Fruit fly (Drosophila melanogaster) whole organism, prepupa: Measurements from ENCODE around the gene Tsf2.
A peak's percentile ranks its signal among the peaks of the same experiment; 100 is the strongest.

ENCODE experiments used
- Blimp-1 ChIP-seq: fragments of 200-800 bp; sonication (Bioruptor generic); optimal IDR thresholded peaks from 3 replicates; lab custom pipeline; 2017; ENCODE audit warnings: missing biosample characterization, missing genetic modification characterization, mild to moderate bottlenecking, moderate library complexity, missing genetic modification reagents
- CG10631 ChIP-seq: fragments of 200-800 bp; sonication (Bioruptor generic); optimal IDR thresholded peaks from 2 replicates; lab custom pipeline; 2016; ENCODE audit warnings: missing biosample characterization, missing genetic modification characterization
- CG11294 ChIP-seq: fragments of 200-800 bp; sonication (Bioruptor generic); IDR thresholded peaks from 2 replicates; pipeline ENCODE4 v1.3.6; 2022; ENCODE audit warnings: missing biosample characterization, missing genetic modification characterization
- CG11762 ChIP-seq: fragments of 200-800 bp; sonication (Bioruptor generic); optimal IDR thresholded peaks from 3 replicates; lab custom pipeline; 2016; ENCODE audit warnings: missing biosample characterization, missing genetic modification characterization; ENCODE audit not compliant: insufficient read depth
- CG11902 ChIP-seq: fragments of 200-800 bp; sonication (Bioruptor generic); optimal IDR thresholded peaks from 3 replicates; lab custom pipeline; 2016; ENCODE audit warnings: missing biosample characterization, missing genetic modification characterization
- CG15336 ChIP-seq: fragments of 200-800 bp; sonication (Bioruptor generic); IDR thresholded peaks from 2 replicates; pipeline ENCODE4 v1.3.6; 2022; ENCODE audit warnings: missing biosample characterization, missing genetic modification characterization
- CG1621 ChIP-seq: fragments of 200-800 bp; sonication (Bioruptor generic); optimal IDR thresholded peaks from 3 replicates; lab custom pipeline; 2018; ENCODE audit warnings: missing biosample characterization, mild to moderate bottlenecking, missing genetic modification characterization
- CG16779 ChIP-seq: fragments of 200-800 bp; sonication (Bioruptor generic); optimal IDR thresholded peaks from 3 replicates; lab custom pipeline; 2017; ENCODE audit warnings: missing biosample characterization, mild to moderate bottlenecking, missing genetic modification characterization
- CG31627 ChIP-seq: fragments of 200-800 bp; sonication (Bioruptor generic); optimal IDR thresholded peaks from 3 replicates; lab custom pipeline; 2016; ENCODE audit warnings: missing biosample characterization, missing genetic modification characterization
- CG32006 ChIP-seq: fragments of 200-800 bp; sonication (Bioruptor generic); optimal IDR thresholded peaks from 3 replicates; lab custom pipeline; 2017; ENCODE audit warnings: missing biosample characterization, mild to moderate bottlenecking, missing genetic modification characterization
- CG34406 ChIP-seq: fragments of 200-800 bp; sonication (Bioruptor generic); optimal IDR thresholded peaks from 3 replicates; lab custom pipeline; 2016; ENCODE audit warnings: missing biosample characterization, missing genetic modification characterization
- CG3919 ChIP-seq: fragments of 200-800 bp; sonication (Bioruptor generic); optimal IDR thresholded peaks from 3 replicates; lab custom pipeline; 2016; ENCODE audit warnings: missing biosample characterization, missing genetic modification characterization
- CG4318 ChIP-seq: fragments of 200-800 bp; sonication (Bioruptor generic); optimal IDR thresholded peaks from 3 replicates; lab custom pipeline; 2017; ENCODE audit warnings: missing biosample characterization, mild to moderate bottlenecking, missing genetic modification characterization
- CG6163 ChIP-seq: fragments of 200-800 bp; sonication (Bioruptor generic); IDR thresholded peaks from 3 replicates; pipeline ENCODE4 v1.3.6; 2022; ENCODE audit warnings: missing biosample characterization, missing genetic modification characterization
- CG6276 ChIP-seq: fragments of 200-800 bp; sonication (Bioruptor generic); optimal IDR thresholded peaks from 2 replicates; lab custom pipeline; 2017; ENCODE audit warnings: missing biosample characterization, mild to moderate bottlenecking, missing genetic modification characterization
- CG6808 ChIP-seq: fragments of 200-800 bp; sonication (Bioruptor generic); optimal IDR thresholded peaks from 3 replicates; lab custom pipeline; 2017; ENCODE audit warnings: missing biosample characterization, missing genetic modification characterization, mild to moderate bottlenecking, moderate library complexity, missing genetic modification reagents
- CG6854 ChIP-seq: fragments of 200-800 bp; sonication (Bioruptor generic); optimal IDR thresholded peaks from 2 replicates; lab custom pipeline; 2017; ENCODE audit warnings: missing biosample characterization, mild to moderate bottlenecking, missing genetic modification characterization
- CG7368 ChIP-seq: fragments of 200-800 bp; sonication (Bioruptor generic); optimal IDR thresholded peaks from 3 replicates; lab custom pipeline; 2016; ENCODE audit warnings: missing biosample characterization, missing genetic modification characterization
- CG8119 ChIP-seq: fragments of 200-800 bp; sonication (Bioruptor generic); IDR thresholded peaks from 3 replicates; pipeline ENCODE4 v1.3.6; 2022; ENCODE audit warnings: missing biosample characterization, missing genetic modification characterization
- CG8632 ChIP-seq: fragments of 200-800 bp; sonication (Bioruptor generic); optimal IDR thresholded peaks from 3 replicates; lab custom pipeline; 2016; ENCODE audit warnings: missing biosample characterization, missing genetic modification characterization
- CG9139 ChIP-seq: fragments of 200-800 bp; sonication (Bioruptor generic); optimal IDR thresholded peaks from 3 replicates; lab custom pipeline; 2017; ENCODE audit warnings: missing biosample characterization, mild to moderate bottlenecking, missing genetic modification characterization
- Eip75B ChIP-seq: fragments of 200-800 bp; sonication (Bioruptor generic); optimal IDR thresholded peaks from 3 replicates; lab custom pipeline; 2016; ENCODE audit warnings: missing biosample characterization, missing genetic modification characterization
- Eip78C ChIP-seq: fragments of 200-800 bp; sonication (Bioruptor generic); peaks from one replicate; lab custom pipeline; 2016; ENCODE audit warnings: missing biosample characterization, missing genetic modification characterization
- Eip93F ChIP-seq: fragments of 200-800 bp; sonication (Bioruptor generic); optimal IDR thresholded peaks from 2 replicates; lab custom pipeline; 2016; ENCODE audit warnings: missing biosample characterization, mild to moderate bottlenecking, missing genetic modification characterization
- Ets96B ChIP-seq: fragments of 200-800 bp; optimal IDR thresholded peaks from 2 replicates; lab custom pipeline; 2019; ENCODE audit warnings: missing biosample characterization, mild to moderate bottlenecking, missing genetic modification characterization, moderate library complexity
- Gug ChIP-seq: fragments of 200-800 bp; sonication (Bioruptor generic); IDR thresholded peaks from 2 replicates; pipeline ENCODE4 v1.3.6; 2022; ENCODE audit warnings: missing biosample characterization, missing genetic modification characterization
- Hr38 ChIP-seq: sonication (Bioruptor generic); optimal IDR thresholded peaks from 2 replicates; lab custom pipeline; 2016; ENCODE audit warnings: missing biosample characterization, missing genetic modification characterization
- Met ChIP-seq: fragments of 200-800 bp; sonication (Bioruptor generic); optimal IDR thresholded peaks from 3 replicates; lab custom pipeline; 2016; ENCODE audit warnings: missing biosample characterization, missing genetic modification characterization
- Smox ChIP-seq: fragments of 200-800 bp; sonication (Bioruptor generic); optimal IDR thresholded peaks from 3 replicates; lab custom pipeline; 2016; ENCODE audit warnings: missing biosample characterization, missing genetic modification characterization
- Sox102F ChIP-seq: fragments of 200-800 bp; sonication (Bioruptor generic); optimal IDR thresholded peaks from 2 replicates; lab custom pipeline; 2016; ENCODE audit warnings: missing biosample characterization, mild to moderate bottlenecking, missing genetic modification characterization
- Sox14 ChIP-seq: fragments of 200-800 bp; sonication (Bioruptor generic); optimal IDR thresholded peaks from 3 replicates; lab custom pipeline; 2016; ENCODE audit warnings: missing biosample characterization, missing genetic modification characterization
- Sox15 ChIP-seq: fragments of 200-800 bp; sonication (Bioruptor generic); optimal IDR thresholded peaks from 3 replicates; lab custom pipeline; 2016; ENCODE audit warnings: missing biosample characterization, missing genetic modification characterization
- acj6 ChIP-seq: fragments of 200-800 bp; sonication (Bioruptor generic); optimal IDR thresholded peaks from 3 replicates; lab custom pipeline; 2016; ENCODE audit warnings: missing biosample characterization, missing genetic modification characterization
- cyc ChIP-seq: fragments of 200-800 bp; sonication (Bioruptor generic); optimal IDR thresholded peaks from 3 replicates; lab custom pipeline; 2016; ENCODE audit warnings: missing biosample characterization, missing genetic modification characterization
- dac ChIP-seq: fragments of 200-800 bp; sonication (Bioruptor generic); optimal IDR thresholded peaks from 2 replicates; lab custom pipeline; 2017; ENCODE audit warnings: missing biosample characterization, mild to moderate bottlenecking, missing genetic modification characterization
- dsx ChIP-seq: fragments of 200-800 bp; optimal IDR thresholded peaks from 3 replicates; lab custom pipeline; 2019; ENCODE audit warnings: missing biosample characterization, mild to moderate bottlenecking, missing genetic modification characterization, moderate library complexity; ENCODE audit not compliant: poor library complexity, severe bottlenecking
- esn ChIP-seq: fragments of 200-800 bp; sonication (Bioruptor generic); optimal IDR thresholded peaks from 2 replicates; lab custom pipeline; 2016; ENCODE audit warnings: missing biosample characterization, mild to moderate bottlenecking, missing genetic modification characterization, moderate library complexity
- fd59A ChIP-seq: fragments of 200-800 bp; sonication (Bioruptor generic); optimal IDR thresholded peaks from 2 replicates; lab custom pipeline; 2017; ENCODE audit warnings: missing biosample characterization, mild to moderate bottlenecking, missing genetic modification characterization, missing genetic modification reagents
- fd85E ChIP-seq: fragments of 200-800 bp; sonication (Bioruptor generic); optimal IDR thresholded peaks from 3 replicates; lab custom pipeline; 2016; ENCODE audit warnings: missing biosample characterization, missing genetic modification characterization
- fkh ChIP-seq: fragments of 200-800 bp; sonication (Bioruptor generic); optimal IDR thresholded peaks from 3 replicates; lab custom pipeline; 2017; ENCODE audit warnings: missing biosample characterization, mild to moderate bottlenecking, missing genetic modification characterization, moderate library complexity
- lz ChIP-seq: fragments of 200-800 bp; sonication (Bioruptor generic); optimal IDR thresholded peaks from 3 replicates; lab custom pipeline; 2016; ENCODE audit warnings: missing biosample characterization, missing genetic modification characterization
- net ChIP-seq: fragments of 200-800 bp; sonication (Bioruptor generic); optimal IDR thresholded peaks from 3 replicates; lab custom pipeline; 2016; ENCODE audit warnings: missing biosample characterization, missing genetic modification characterization
- pdm3 ChIP-seq: fragments of 200-800 bp; sonication (Bioruptor generic); optimal IDR thresholded peaks from 3 replicates; lab custom pipeline; 2016; ENCODE audit warnings: missing biosample characterization, missing genetic modification characterization
- salr ChIP-seq, 2 experiments: fragments of 200-800 bp; sonication (Bioruptor generic); optimal IDR thresholded peaks; 3 replicates each; lab custom pipeline; 2016 to 2018; ENCODE audit warnings: missing biosample characterization in 2 of 2, missing genetic modification characterization in 2 of 2, mild to moderate bottlenecking in 1 of 2
- spab ChIP-seq: fragments of 200-800 bp; sonication (Bioruptor generic); optimal IDR thresholded peaks from 2 replicates; lab custom pipeline; 2017; ENCODE audit warnings: missing biosample characterization, mild to moderate bottlenecking, missing genetic modification characterization, missing genetic modification reagents
- ss ChIP-seq, 2 experiments: fragments of 200-800 bp; sonication (Bioruptor generic); optimal IDR thresholded peaks; 2 replicates in 1 of 2; 3 replicates in 1 of 2; lab custom pipeline; 2017 to 2018; ENCODE audit warnings: mild to moderate bottlenecking in 2 of 2, missing biosample characterization in 2 of 2, missing genetic modification characterization in 2 of 2, moderate library complexity in 1 of 2
- svp ChIP-seq: fragments of 200-800 bp; sonication (Bioruptor generic); peaks from one replicate; lab custom pipeline; 2016; ENCODE audit warnings: missing biosample characterization, missing genetic modification characterization
- topi ChIP-seq: fragments of 200-800 bp; sonication (Bioruptor generic); optimal IDR thresholded peaks from 3 replicates; lab custom pipeline; 2016; ENCODE audit warnings: missing biosample characterization, missing genetic modification characterization

Gene Tsf2

DNA sequence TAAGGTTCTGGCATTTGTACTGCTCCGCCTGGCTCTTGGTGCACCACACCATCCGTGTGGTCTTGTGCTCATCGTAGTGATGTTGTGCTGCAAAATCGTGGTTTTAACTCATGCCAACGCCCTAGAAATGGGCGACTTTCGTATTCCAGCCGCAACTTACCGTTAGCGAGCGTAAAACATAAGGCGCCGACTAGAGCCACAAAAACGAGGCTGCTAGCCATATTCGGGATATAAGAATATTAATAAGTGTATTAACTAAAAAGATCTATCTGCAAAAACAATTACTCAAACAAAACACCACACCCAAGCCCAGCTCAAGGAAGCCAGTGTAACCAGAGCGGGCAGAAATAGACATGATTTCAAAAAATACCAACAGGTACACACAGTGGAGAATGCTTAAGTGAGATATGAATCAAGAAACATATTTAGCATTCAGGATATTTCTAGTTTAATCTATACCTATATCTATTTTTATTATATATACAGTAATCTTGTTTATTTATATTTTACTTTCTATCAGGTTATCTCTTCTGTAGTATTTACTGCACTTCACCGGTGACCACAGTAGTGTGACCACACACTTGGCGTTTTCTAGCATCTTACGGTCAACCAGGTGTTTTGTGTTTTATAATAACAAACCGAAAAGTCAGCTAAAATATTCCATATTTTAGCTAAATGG lies at the start of gene Tsf2, which contains the start of gene CG34242 (continued):
- TF ChIP-seq Eip93F, result peak; percentile 34
- no peak for TF ChIP-seq dac (GFP tag; lab: Kevin White, UChicago)
- TF ChIP-seq CG3919, result peak; percentile 89
- TF ChIP-seq Met (GFP tag; lab: Kevin White, UChicago), result peak; percentile 73
- no peak for TF ChIP-seq acj6 (GFP tag; lab: Kevin White, UChicago)
- no peak for TF ChIP-seq salr (GFP tag; optimal IDR thresholded peaks at IDR 0.05; lab: Kevin White, UChicago)
- peak; percentile 79 for TF ChIP-seq CG10631
- peak; percentile 74 for TF ChIP-seq spab (GFP tag; lab: Kevin White, UChicago)
- TF ChIP-seq, all 60 proteins: peak for 29

dm6 chr3L:12580212-12580676 lies 46.7 kb upstream of the Tsf2 start, which contains the start of gene ara:
ara (plus strand) TSS chr3L:12580672.
- TF ChIP-seq CG7368, result no peak
- no peak for TF ChIP-seq salr (GFP tag; optimal IDR thresholded peaks at IDR 0.05; lab: Kevin White, UChicago)
- TF ChIP-seq Smox (GFP tag; lab: Kevin White, UChicago), result no peak
- TF ChIP-seq Hr38, result no peak
- TF ChIP-seq Sox14, result no peak
- TF ChIP-seq CG4318 (GFP tag; lab: Kevin White, UChicago), result no peak
- TF ChIP-seq ss (GFP tag; optimal IDR thresholded peaks at IDR 0.05; lab: Kevin White, UChicago), result peak; percentile 8 to 22
- TF ChIP-seq CG34406 (GFP tag; lab: Kevin White, UChicago), result no peak
- TF ChIP-seq Eip75B, result no peak
- no peak for TF ChIP-seq CG8632 (GFP tag; lab: Kevin White, UChicago)
- peak; percentile 44 for TF ChIP-seq Blimp-1 (GFP tag; lab: Kevin White, UChicago)
- TF ChIP-seq CG16779 (tag; lab: Kevin White, UChicago), result no peak
- no peak for TF ChIP-seq dac (GFP tag; lab: Kevin White, UChicago)
- TF ChIP-seq CG11902 (GFP tag; lab: Kevin White, UChicago), result no peak
- no peak for TF ChIP-seq pdm3 (GFP tag; lab: Kevin White, UChicago)
- no peak for TF ChIP-seq net (GFP tag; lab: Kevin White, UChicago)
- no peak for TF ChIP-seq fd85E (GFP tag; lab: Kevin White, UChicago)
- no peak for TF ChIP-seq acj6 (GFP tag; lab: Kevin White, UChicago)
- TF ChIP-seq CG9139 (GFP tag; lab: Kevin White, UChicago), result no peak
- TF ChIP-seq CG11762 (GFP tag; lab: Kevin White, UChicago), result no peak
- no peak for TF ChIP-seq CG6276 (GFP tag; lab: Kevin White, UChicago)
- no peak for TF ChIP-seq Eip78C
- no peak for TF ChIP-seq cyc
- TF ChIP-seq dsx (GFP tag; lab: Kevin White, UChicago), result no peak
- no peak for TF ChIP-seq Sox15 (GFP tag; lab: Kevin White, UChicago)
- TF ChIP-seq Met (GFP tag; lab: Kevin White, UChicago), result no peak
- no peak for TF ChIP-seq Gug (GFP tag; lab: Robert Waterston, UW)
- no peak for TF ChIP-seq fkh (GFP tag; lab: Kevin White, UChicago)
- TF ChIP-seq CG11294, result no peak
- 0 out of 2 replicates have a peak, but pooled peaks have one; percentile 14 for TF ChIP-seq CG15336
- 0 out of 3 replicates have a peak, but pooled peaks have one; percentile 37 for TF ChIP-seq CG8119 (GFP tag; lab: Robert Waterston, UW)
- TF ChIP-seq CG6854 (GFP tag; lab: Kevin White, UChicago), result peak; percentile 38
- peak; percentile 37; the same call in 2 of the 3 replicates for TF ChIP-seq CG6163 (GFP tag; lab: Robert Waterston, UW)
- TF ChIP-seq Sox102F, result no peak
- TF ChIP-seq fd59A (GFP tag; lab: Kevin White, UChicago), result no peak
- no peak for TF ChIP-seq CG6808 (GFP tag; lab: Kevin White, UChicago)
- TF ChIP-seq CG32006 (GFP tag; lab: Kevin White, UChicago), result no peak
- no peak for TF ChIP-seq Ets96B
- TF ChIP-seq CG1621 (tag; lab: Kevin White, UChicago), result peak; percentile 81
- no peak for TF ChIP-seq CG31627 (GFP tag; lab: Kevin White, UChicago)
- no peak for TF ChIP-seq CG10631
- TF ChIP-seq svp (GFP tag; lab: Kevin White, UChicago), result peak; percentile 59
- TF ChIP-seq esn (GFP tag; lab: Kevin White, UChicago), result no peak
- no peak for TF ChIP-seq lz (GFP tag; lab: Kevin White, UChicago)
- no peak for TF ChIP-seq topi (GFP tag; lab: Kevin White, UChicago)
